Worm (Caenorhabditis elegans): ENCODE data around the gene H03G16.5.
A peak's percentile ranks its signal among the peaks of the same experiment; 100 is the strongest.

Gene H03G16.5

ce11 chrX:15027997-15028396 lies 28.6 kb downstream of the H03G16.5 start (continued):
- no peak for TF ChIP-seq pat-9 (tag; optimal IDR thresholded peaks at IDR 0.05)
- no peak for TF ChIP-seq hlh-30 (tag; optimal IDR thresholded peaks at IDR 0.05; ENCODE audit: insufficient read depth)
- no peak for TF ChIP-seq lim-6 (tag; optimal IDR thresholded peaks at IDR 0.05)
- no peak for TF ChIP-seq K09A11.1 (tag; optimal IDR thresholded peaks at IDR 0.05; ENCODE audit: insufficient read depth)
- TF ChIP-seq elt-4 (tag; optimal IDR thresholded peaks at IDR 0.05): no peak

DNA sequence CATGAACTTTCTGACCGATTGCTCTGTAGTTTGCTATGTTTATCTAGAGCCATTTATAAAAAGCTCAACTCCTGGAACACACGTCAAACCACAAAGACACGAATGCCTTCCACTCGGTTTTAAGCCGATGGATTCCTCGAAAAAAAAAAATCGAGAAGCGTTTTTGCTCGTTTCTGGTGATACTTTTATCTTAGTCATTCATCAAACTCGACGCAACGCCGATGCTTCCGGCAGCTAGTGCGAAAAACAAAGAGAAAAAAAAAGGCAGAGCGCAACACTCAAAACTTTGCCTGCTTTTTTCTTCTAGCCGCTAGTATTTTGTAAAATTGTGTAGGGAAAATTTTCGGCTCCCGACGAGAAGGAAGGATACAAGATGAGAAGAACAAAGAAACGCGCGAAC lies 29.1 kb downstream of the H03G16.5 start:
- no peak for TF ChIP-seq lim-6 (tag; optimal IDR thresholded peaks at IDR 0.05)
- no peak for TF ChIP-seq ceh-24 (tag; optimal IDR thresholded peaks at IDR 0.05)
- no peak for TF ChIP-seq unc-3 (GFP tag; conservative IDR thresholded peaks at IDR 0.05)
- TF ChIP-seq unc-3 (tag; optimal IDR thresholded peaks at IDR 0.05): no peak
- TF ChIP-seq sox-4 (tag; optimal IDR thresholded peaks at IDR 0.05): no peak
- no peak for TF ChIP-seq mec-3 (tag; optimal IDR thresholded peaks at IDR 0.05; ENCODE audit: borderline replicate concordance)
- no peak for TF ChIP-seq ceh-9 (tag; optimal IDR thresholded peaks at IDR 0.05)
- no peak for TF ChIP-seq tbx-2 (tag; optimal IDR thresholded peaks at IDR 0.05)
- TF ChIP-seq K02D7.2 (tag; optimal IDR thresholded peaks at IDR 0.05): no peak
- TF ChIP-seq C38D4.7 (GFP tag; optimal IDR thresholded peaks at IDR 0.05): no peak
- no peak for TF ChIP-seq sdc-2 (tag; optimal IDR thresholded peaks at IDR 0.05)
- no peak for TF ChIP-seq odd-2 (tag; optimal IDR thresholded peaks at IDR 0.05)
- no peak for TF ChIP-seq ceh-19 (GFP tag; optimal IDR thresholded peaks at IDR 0.05)
- TF ChIP-seq F13H6.1 (tag; optimal IDR thresholded peaks at IDR 0.05): no peak

ce11 chrX:15026008-15026407 lies 30.6 kb downstream of the H03G16.5 start, which contains the start of gene seb-3:
TSS of gene seb-3 (plus strand) at chrX:15026308.
- TF ChIP-seq ceh-48 (tag; optimal IDR thresholded peaks at IDR 0.05) (no peak), ceh-22 (tag; optimal IDR thresholded peaks at IDR 0.05) (no peak), ztf-16 (tag; optimal IDR thresholded peaks at IDR 0.05) (no peak), odd-2 (tag; optimal IDR thresholded peaks at IDR 0.05) (no peak), madf-2 (tag; optimal IDR thresholded peaks at IDR 0.05) (no peak), ceh-18 (tag; optimal IDR thresholded peaks at IDR 0.05) (no peak), sdc-2 (tag; optimal IDR thresholded peaks at IDR 0.05) (no peak), T23F11.4 (GFP tag; optimal IDR thresholded peaks at IDR 0.05) (no peak), lin-11 (tag; optimal IDR thresholded peaks at IDR 0.05) (no peak), F13H6.1 (tag; optimal IDR thresholded peaks at IDR 0.05) (no peak), npax-4 (tag; optimal IDR thresholded peaks at IDR 0.05) (no peak), ama-1 (optimal IDR thresholded peaks at IDR 0.05) (no peak), ceh-31 (tag; optimal IDR thresholded peaks at IDR 0.05) (no peak), nfya-1 (tag; optimal IDR thresholded peaks at IDR 0.05) (no peak), syd-9 (tag; optimal IDR thresholded peaks at IDR 0.05) (no peak), pag-3 (tag; optimal IDR thresholded peaks at IDR 0.05; ENCODE audit: borderline replicate concordance) (no peak), K09A11.1 (tag; optimal IDR thresholded peaks at IDR 0.05; ENCODE audit: insufficient read depth) (no peak), ref-2 (tag; optimal IDR thresholded peaks at IDR 0.05) (no peak), hlh-8 (tag; optimal IDR thresholded peaks at IDR 0.05) (no peak), pat-9 (tag; optimal IDR thresholded peaks at IDR 0.05) (no peak)

ce11 chrX:15016102-15016501 lies 40.5 kb downstream of the H03G16.5 start:
- TF ChIP-seq ceh-18 (tag; optimal IDR thresholded peaks at IDR 0.05) (no peak), lin-11 (tag; optimal IDR thresholded peaks at IDR 0.05) (no peak), sox-4 (tag; optimal IDR thresholded peaks at IDR 0.05) (no peak), pat-9 (tag; optimal IDR thresholded peaks at IDR 0.05) (no peak), syd-9 (tag; optimal IDR thresholded peaks at IDR 0.05) (no peak), npax-4 (tag; optimal IDR thresholded peaks at IDR 0.05) (no peak), pha-2 (tag; optimal IDR thresholded peaks at IDR 0.05) (no peak), ceh-31 (tag; optimal IDR thresholded peaks at IDR 0.05) (no peak)

ce11 chrX:15013941-15014453 lies 42.6 kb downstream of the H03G16.5 start:
- TF ChIP-seq lim-6 (tag; optimal IDR thresholded peaks at IDR 0.05): no peak
- TF ChIP-seq mec-3 (tag; optimal IDR thresholded peaks at IDR 0.05; ENCODE audit: borderline replicate concordance): no peak
- no peak for TF ChIP-seq ceh-30 (tag; optimal IDR thresholded peaks at IDR 0.05)
- no peak for TF ChIP-seq nhr-11 (tag; optimal IDR thresholded peaks at IDR 0.05)
- TF ChIP-seq tbx-2 (tag; optimal IDR thresholded peaks at IDR 0.05): no peak
- TF ChIP-seq ceh-18 (tag; optimal IDR thresholded peaks at IDR 0.05): peak; percentile 52
- no peak for TF ChIP-seq sox-4 (tag; optimal IDR thresholded peaks at IDR 0.05)
- peak; percentile 94 for TF ChIP-seq unc-55 (GFP tag; optimal IDR thresholded peaks at IDR 0.05)
- TF ChIP-seq rnt-1 (tag; optimal IDR thresholded peaks at IDR 0.05): peak; percentile 45
- TF ChIP-seq unc-42 (tag; optimal IDR thresholded peaks at IDR 0.05): no peak
- no peak for TF ChIP-seq ceh-22 (tag; optimal IDR thresholded peaks at IDR 0.05)

Measured in whole organism, late embryonic.